Worm (Caenorhabditis elegans): ENCODE measurements around the gene tag-191.

- TF ChIP-seq dmd-4 (tag; optimal IDR thresholded peaks at IDR 0.05; ENCODE audit: borderline replicate concordance) (no peak), fkh-10 (GFP tag; optimal IDR thresholded peaks at IDR 0.05) (no peak)
Measured at ce11 chrV:14504120-14504519, 32.1 kb downstream of the tag-191 start.
